Worm (Caenorhabditis elegans) whole organism, L4/young adult: ENCODE data around the gene mdt-1.2.

ENCODE experiments used
- W03F9.2 ChIP-seq: fragments of 150-350 bp; optimal IDR thresholded peaks from 2 replicates; lab custom pipeline; 2014; ENCODE audit warnings: missing biosample characterization, missing genetic modification characterization
- dao-5 ChIP-seq: sonication (generic microtip); optimal IDR thresholded peaks from 2 replicates; lab custom pipeline; 2016; ENCODE audit warnings: missing genotype, missing genetic modification characterization, moderate library complexity, missing compliant biosample characterization
- him-1 ChIP-seq: sonication (generic microtip); optimal IDR thresholded peaks from 2 replicates; lab custom pipeline; 2016; ENCODE audit warnings: missing genotype, missing genetic modification reagents, missing genetic modification characterization, missing compliant biosample characterization

ce11 chrX:17107670-17108069 is 43.7 kb upstream of the mdt-1.2 start, which contains the start of gene lido-4:
- TF ChIP-seq dao-5 (tag; lab: Kevin White, UChicago) (no peak), him-1 (tag; lab: Kevin White, UChicago) (no peak), W03F9.2 (tag; lab: Kevin White, UChicago) (no peak)
